Worm (Caenorhabditis elegans) whole organism, late embryonic: ENCODE data around the gene srt-52.

Experiments
- F13H6.1 ChIP-seq: sonication (generic microtip); optimal IDR thresholded peaks from 2 replicates; lab custom pipeline; 2016; ENCODE audit warnings: missing genetic modification characterization, missing compliant biosample characterization
- ceh-14 ChIP-seq: sonication (generic microtip); optimal IDR thresholded peaks from 2 replicates; lab custom pipeline; 2016; ENCODE audit warnings: missing genotype, missing genetic modification characterization, missing compliant biosample characterization
- ceh-18 ChIP-seq: sonication (generic microtip); optimal IDR thresholded peaks from 2 replicates; lab custom pipeline; 2016; ENCODE audit warnings: missing genetic modification characterization, missing compliant biosample characterization
- dmd-4 ChIP-seq: sonication (generic microtip); optimal IDR thresholded peaks from 2 replicates; lab custom pipeline; 2016; ENCODE audit warnings: borderline replicate concordance, missing genetic modification characterization, missing compliant biosample characterization
- dve-1 ChIP-seq: sonication (generic microtip); optimal IDR thresholded peaks from 2 replicates; lab custom pipeline; 2017; ENCODE audit warnings: antibody characterized with exemption, mild to moderate bottlenecking, missing genetic modification characterization, missing compliant biosample characterization
- elt-4 ChIP-seq: sonication (generic microtip); optimal IDR thresholded peaks from 2 replicates; lab custom pipeline; 2016; ENCODE audit warnings: missing genetic modification characterization, missing compliant biosample characterization
- lim-6 ChIP-seq: sonication (generic microtip); optimal IDR thresholded peaks from 2 replicates; lab custom pipeline; 2016; ENCODE audit warnings: missing genetic modification characterization, missing compliant biosample characterization
- nhr-11 ChIP-seq: fragments of 150-350 bp; optimal IDR thresholded peaks from 2 replicates; lab custom pipeline; 2014; ENCODE audit warnings: missing biosample characterization, missing genetic modification characterization
- pha-4 ChIP-seq: fragments of 150-350 bp; optimal IDR thresholded peaks from 2 replicates; lab custom pipeline; 2018; ENCODE audit warnings: missing biosample characterization, missing genetic modification reagents, missing genetic modification characterization
- pqm-1 ChIP-seq: sonication (generic microtip); optimal IDR thresholded peaks from 2 replicates; lab custom pipeline; 2016; ENCODE audit warnings: missing genetic modification characterization, missing compliant biosample characterization
- rnt-1 ChIP-seq: sonication (generic microtip); optimal IDR thresholded peaks from 2 replicates; lab custom pipeline; 2016; ENCODE audit warnings: missing genetic modification characterization, missing compliant biosample characterization
- ttx-3 ChIP-seq: sonication (generic microtip); optimal IDR thresholded peaks from 2 replicates; lab custom pipeline; 2016; ENCODE audit warnings: missing genetic modification reagents, missing genetic modification characterization, missing compliant biosample characterization

- TF ChIP-seq F13H6.1 (tag; lab: Kevin White, UChicago) (no peak), ttx-3 (no peak), pha-4 (tag; lab: Kevin White, UChicago) (no peak), dve-1 (tag; lab: Kevin White, UChicago) (peak; percentile 17), dmd-4 (tag; lab: Kevin White, UChicago) (no peak), ceh-14 (tag; lab: Kevin White, UChicago) (no peak), nhr-11 (no peak), pqm-1 (tag; lab: Kevin White, UChicago) (no peak), ceh-18 (tag; lab: Kevin White, UChicago) (no peak), lim-6 (tag; lab: Kevin White, UChicago) (no peak), elt-4 (tag; lab: Kevin White, UChicago) (no peak), rnt-1 (tag; lab: Kevin White, UChicago) (no peak)
These were observed 48.6 kb upstream of the srt-52 start, which contains the start of gene picd-1 for ce11 chrV:104474-104873.
